Worm (Caenorhabditis elegans) whole organism, L2 larva: Measurements from ENCODE around the gene mbk-2.
A peak's percentile ranks its signal among the peaks of the same experiment; 100 is the strongest.

Experiments
- C34F6.9 ChIP-seq: fragments of 150-350 bp; optimal IDR thresholded peaks from 2 replicates; lab custom pipeline; 2014; ENCODE audit warnings: missing biosample characterization, missing genetic modification characterization
- R02D3.7 ChIP-seq: fragments of 150-350 bp; optimal IDR thresholded peaks from 2 replicates; lab custom pipeline; 2014; ENCODE audit warnings: missing biosample characterization, missing genetic modification characterization
- aly-2 ChIP-seq: fragments of 150-350 bp; optimal IDR thresholded peaks from 2 replicates; lab custom pipeline; 2014; ENCODE audit warnings: missing biosample characterization, missing genetic modification characterization
- dmd-4 ChIP-seq: sonication (generic microtip); optimal IDR thresholded peaks from 2 replicates; lab custom pipeline; 2017; ENCODE audit warnings: missing biosample characterization, missing genetic modification characterization
- egl-27 ChIP-seq: sonication (generic microtip); optimal IDR thresholded peaks from 3 replicates; lab custom pipeline; 2017; ENCODE audit warnings: missing biosample characterization, missing genetic modification reagents, missing genetic modification characterization
- fos-1 ChIP-seq: fragments of 150-350 bp; optimal IDR thresholded peaks from 2 replicates; lab custom pipeline; 2014; ENCODE audit warnings: missing biosample characterization, missing genetic modification characterization
- lin-11 ChIP-seq: fragments of 150-350 bp; sonication (generic microtip); optimal IDR thresholded peaks from 2 replicates; lab custom pipeline; 2014; ENCODE audit warnings: missing biosample characterization, missing genetic modification characterization, inconsistent platforms, mixed read lengths
- nhr-11 ChIP-seq: fragments of 150-350 bp; optimal IDR thresholded peaks from 2 replicates; lab custom pipeline; 2014; ENCODE audit warnings: missing biosample characterization, missing genetic modification characterization
- nhr-12 ChIP-seq: fragments of 150-350 bp; optimal IDR thresholded peaks from 2 replicates; lab custom pipeline; 2014; ENCODE audit warnings: missing biosample characterization, missing genetic modification characterization
- nhr-23 ChIP-seq: fragments of 150-350 bp; optimal IDR thresholded peaks from 2 replicates; lab custom pipeline; 2014; ENCODE audit warnings: missing biosample characterization, missing genetic modification reagents, missing genetic modification characterization
- nhr-25 ChIP-seq: fragments of 150-350 bp; sonication (generic microtip); optimal IDR thresholded peaks from 3 replicates; lab custom pipeline; 2014; ENCODE audit warnings: missing biosample characterization, missing genetic modification characterization
- snpc-4 ChIP-seq: fragments of 150-350 bp; optimal IDR thresholded peaks from 2 replicates; lab custom pipeline; 2014; ENCODE audit warnings: missing biosample characterization, missing genetic modification characterization
- unc-55 ChIP-seq: fragments of 150-350 bp; sonication (generic microtip); optimal IDR thresholded peaks from 3 replicates; lab custom pipeline; 2014; ENCODE audit warnings: missing biosample characterization, missing genetic modification reagents, missing genetic modification characterization

DNA sequence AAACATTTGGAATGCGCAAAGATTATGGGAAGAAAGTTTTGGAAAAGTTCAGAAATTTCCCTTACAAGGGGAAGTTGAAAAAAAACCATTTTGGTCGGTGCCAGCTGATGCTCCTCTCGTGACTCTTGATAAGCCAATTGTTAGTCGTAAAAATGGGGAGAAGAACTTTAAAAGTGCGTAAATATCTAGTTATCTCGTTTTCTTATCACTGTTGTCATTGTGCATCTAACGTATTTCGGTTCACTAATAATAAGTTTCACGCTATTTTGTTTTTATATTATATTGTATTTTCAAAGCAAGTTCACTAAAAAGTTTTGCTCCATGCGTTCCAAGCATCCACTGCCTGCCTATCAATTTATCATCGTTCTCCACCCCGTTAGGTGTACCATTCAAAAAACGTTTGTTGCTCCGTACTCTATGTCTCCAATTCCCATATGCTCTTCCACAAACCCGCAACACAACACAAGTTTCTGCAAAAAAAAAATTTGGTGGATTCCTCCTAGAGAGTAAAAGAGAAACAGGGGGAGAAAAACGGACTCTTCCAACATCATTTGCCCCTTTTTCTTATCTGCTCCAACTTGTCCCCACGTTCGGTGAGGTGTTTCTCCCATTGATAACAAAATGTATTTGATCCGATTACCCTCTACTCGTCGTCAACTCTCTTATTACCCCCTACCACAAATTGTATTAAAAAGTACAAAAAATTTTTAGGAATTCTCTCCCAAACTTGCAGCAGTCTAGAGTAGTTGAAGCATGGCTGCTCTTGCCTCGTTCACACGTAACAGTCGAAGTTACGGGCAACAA lies at the start of gene mbk-2:
- TF ChIP-seq unc-55 (GFP tag; lab: Kevin White, UChicago), result no peak
- TF ChIP-seq R02D3.7, result no peak
- TF ChIP-seq nhr-12 (tag; lab: Kevin White, UChicago), result no peak
- no peak for TF ChIP-seq snpc-4 (tag; lab: Kevin White, UChicago)
- TF ChIP-seq lin-11 (tag; lab: Kevin White, UChicago), result no peak
- no peak for TF ChIP-seq egl-27 (tag; lab: Kevin White, UChicago)
- peak; percentile 6 for TF ChIP-seq fos-1
- TF ChIP-seq nhr-25 (tag; lab: Kevin White, UChicago), result no peak
- TF ChIP-seq nhr-11 (tag; lab: Kevin White, UChicago), result no peak
- no peak for TF ChIP-seq dmd-4 (tag; lab: Kevin White, UChicago)
- no peak for TF ChIP-seq C34F6.9 (tag; lab: Kevin White, UChicago)
- TF ChIP-seq aly-2 (tag; lab: Kevin White, UChicago), result no peak
- no peak for TF ChIP-seq nhr-23
